Fruit fly (Drosophila melanogaster) whole organism, embryonic: ENCODE measurements around the gene CG15772.

Experiments used
- ATbp ChIP-seq: fragments of 200-800 bp; sonication (Bioruptor generic); optimal IDR thresholded peaks from 2 replicates; lab custom pipeline; 2017; ENCODE audit warnings: missing biosample characterization, mild to moderate bottlenecking, missing genetic modification characterization, missing genetic modification reagents
- Aef1 ChIP-seq: fragments of 200-800 bp; sonication (Bioruptor generic); IDR thresholded peaks from 3 replicates; pipeline ENCODE4 v1.3.6; 2022; ENCODE audit warnings: missing biosample characterization, missing genetic modification characterization
- CG1024 ChIP-seq: fragments of 200-800 bp; sonication (Bioruptor generic); IDR thresholded peaks from 2 replicates; pipeline ENCODE4 v1.3.6; 2022; ENCODE audit warnings: missing biosample characterization, missing genetic modification characterization
- CG11398 ChIP-seq: fragments of 200-800 bp; sonication (Bioruptor generic); optimal IDR thresholded peaks from 2 replicates; lab custom pipeline; 2016; ENCODE audit warnings: missing biosample characterization, missing genetic modification characterization
- CG12104 ChIP-seq: fragments of 200-800 bp; sonication (Bioruptor generic); optimal IDR thresholded peaks from 3 replicates; lab custom pipeline; 2016; ENCODE audit warnings: missing biosample characterization, missing genetic modification characterization
- CG13775 ChIP-seq: fragments of 200-800 bp; sonication (Bioruptor generic); optimal IDR thresholded peaks from 3 replicates; lab custom pipeline; 2017; ENCODE audit warnings: missing biosample characterization, mild to moderate bottlenecking, missing genetic modification characterization
- CG15601 ChIP-seq: fragments of 200-800 bp; sonication (Bioruptor generic); optimal IDR thresholded peaks from 3 replicates; lab custom pipeline; 2019; ENCODE audit warnings: missing biosample characterization, mild to moderate bottlenecking, missing genetic modification characterization, moderate library complexity
- CG17385 ChIP-seq: fragments of 200-800 bp; sonication (Bioruptor generic); optimal IDR thresholded peaks from 3 replicates; lab custom pipeline; 2018; ENCODE audit warnings: missing biosample characterization, mild to moderate bottlenecking, missing genetic modification characterization
- CG2199 ChIP-seq: fragments of 200-800 bp; sonication (Bioruptor generic); IDR thresholded peaks from 3 replicates; pipeline ENCODE4 v1.3.6; 2022; ENCODE audit warnings: missing biosample characterization, missing genetic modification characterization
- CG2875 ChIP-seq: fragments of 200-800 bp; sonication (Bioruptor generic); optimal IDR thresholded peaks from 2 replicates; lab custom pipeline; 2017; ENCODE audit warnings: missing biosample characterization, mild to moderate bottlenecking, missing genetic modification characterization, missing genetic modification reagents
- CG32532 ChIP-seq: fragments of 200-800 bp; sonication (Bioruptor generic); IDR thresholded peaks from 2 replicates; pipeline ENCODE4 v1.3.6; 2022; ENCODE audit warnings: missing biosample characterization, missing genetic modification characterization
- CG3847 ChIP-seq: fragments of 200-800 bp; sonication (Bioruptor generic); IDR thresholded peaks from 2 replicates; pipeline ENCODE4 v1.3.6; 2022; ENCODE audit warnings: missing biosample characterization, missing genetic modification characterization
- CG6254 ChIP-seq: fragments of 200-800 bp; sonication (Bioruptor generic); optimal IDR thresholded peaks from 3 replicates; lab custom pipeline; 2017; ENCODE audit warnings: mild to moderate bottlenecking, missing biosample characterization, missing genetic modification reagents, missing genetic modification characterization
- CG7556 ChIP-seq: fragments of 200-800 bp; sonication (Bioruptor generic); optimal IDR thresholded peaks from 2 replicates; lab custom pipeline; 2017; ENCODE audit warnings: missing biosample characterization, mild to moderate bottlenecking, missing genetic modification characterization
- CG7839 ChIP-seq: fragments of 200-800 bp; sonication (Bioruptor generic); optimal IDR thresholded peaks from 3 replicates; lab custom pipeline; 2018; ENCODE audit warnings: missing biosample characterization, mild to moderate bottlenecking, missing genetic modification characterization, moderate library complexity
- CG8388 ChIP-seq: fragments of 200-800 bp; sonication (Bioruptor generic); optimal IDR thresholded peaks from 2 replicates; lab custom pipeline; 2019; ENCODE audit warnings: missing biosample characterization, mild to moderate bottlenecking, missing genetic modification characterization, moderate library complexity
- CG9215 ChIP-seq: fragments of 200-800 bp; sonication (Bioruptor generic); IDR thresholded peaks from 2 replicates; pipeline ENCODE4 v1.3.6; 2022; ENCODE audit warnings: missing biosample characterization, missing genetic modification characterization
- CG9437 ChIP-seq: fragments of 200-800 bp; sonication (Bioruptor generic); optimal IDR thresholded peaks from 2 replicates; lab custom pipeline; 2018; ENCODE audit warnings: missing biosample characterization, mild to moderate bottlenecking, missing genetic modification characterization
- CG9727 ChIP-seq: fragments of 200-800 bp; sonication (Bioruptor generic); optimal IDR thresholded peaks from 3 replicates; lab custom pipeline; 2017; ENCODE audit warnings: missing biosample characterization, mild to moderate bottlenecking, missing genetic modification characterization
- Doc3 ChIP-seq: fragments of 200-800 bp; sonication (Bioruptor generic); IDR thresholded peaks from 3 replicates; pipeline ENCODE4 v1.3.6; 2022; ENCODE audit warnings: missing biosample characterization, missing genetic modification characterization; ENCODE audit not compliant: partially characterized antibody
- Drgx ChIP-seq: fragments of 200-800 bp; sonication (Bioruptor generic); IDR thresholded peaks from 2 replicates; pipeline ENCODE4 v1.3.6; 2022; ENCODE audit warnings: missing biosample characterization, missing genetic modification characterization
- E2f1 ChIP-seq: fragments of 200-800 bp; sonication (Bioruptor generic); IDR thresholded peaks from 2 replicates; pipeline ENCODE4 v1.3.6; 2022; ENCODE audit warnings: missing biosample characterization, missing genetic modification characterization
- Fer2 ChIP-seq: fragments of 200-800 bp; sonication (Bioruptor generic); optimal IDR thresholded peaks from 2 replicates; lab custom pipeline; 2018; ENCODE audit warnings: missing biosample characterization, mild to moderate bottlenecking, missing genetic modification characterization, moderate library complexity
- GATAe ChIP-seq: fragments of 200-800 bp; sonication (Bioruptor generic); conservative IDR thresholded peaks from 2 replicates; pipeline ENCODE4 v1.3.6; 2022; ENCODE audit warnings: missing biosample characterization, missing genetic modification characterization
- H2.0 ChIP-seq: fragments of 200-800 bp; sonication (Bioruptor generic); IDR thresholded peaks from 2 replicates; pipeline ENCODE4 v1.3.6; 2022; ENCODE audit warnings: missing biosample characterization, missing genetic modification characterization
- HHEX ChIP-seq: fragments of 200-800 bp; sonication (Bioruptor generic); optimal IDR thresholded peaks from 3 replicates; lab custom pipeline; 2017; ENCODE audit warnings: missing biosample characterization, mild to moderate bottlenecking, missing genetic modification characterization, missing genetic modification reagents
- HmgD ChIP-seq: fragments of 200-800 bp; sonication (Bioruptor generic); optimal IDR thresholded peaks from 3 replicates; lab custom pipeline; 2016; ENCODE audit warnings: missing biosample characterization, missing genetic modification characterization
- Jarid2 ChIP-seq: fragments of 200-800 bp; sonication (Bioruptor generic); optimal IDR thresholded peaks from 3 replicates; lab custom pipeline; 2017; ENCODE audit warnings: mild to moderate bottlenecking, missing biosample characterization, missing genetic modification reagents, missing genetic modification characterization
- Max ChIP-seq: fragments of 200-800 bp; sonication (Bioruptor generic); optimal IDR thresholded peaks from 2 replicates; lab custom pipeline; 2016; ENCODE audit warnings: missing biosample characterization, mild to moderate bottlenecking, missing genetic modification characterization
- Med ChIP-seq: fragments of 200-800 bp; sonication (Bioruptor generic); peaks from one replicate; lab custom pipeline; 2016; ENCODE audit warnings: missing biosample characterization, missing genetic modification characterization, mild to moderate bottlenecking, inconsistent platforms, moderate library complexity
- NC2α ChIP-seq: fragments of 200-800 bp; sonication (Bioruptor generic); optimal IDR thresholded peaks from 2 replicates; lab custom pipeline; 2016; ENCODE audit warnings: missing biosample characterization, missing genetic modification characterization
- Sry-δ ChIP-seq: fragments of 200-800 bp; sonication (Bioruptor generic); optimal IDR thresholded peaks from 2 replicates; lab custom pipeline; 2016; ENCODE audit warnings: missing biosample characterization, missing genetic modification characterization
- Vsx1 ChIP-seq: fragments of 200-800 bp; sonication (Bioruptor generic); optimal IDR thresholded peaks from 2 replicates; lab custom pipeline; 2017; ENCODE audit warnings: missing biosample characterization, mild to moderate bottlenecking, missing genetic modification characterization, missing genetic modification reagents
- ac ChIP-seq: fragments of 200-800 bp; sonication (Bioruptor generic); optimal IDR thresholded peaks from 3 replicates; lab custom pipeline; 2017; ENCODE audit warnings: missing biosample characterization, mild to moderate bottlenecking, missing genetic modification characterization
- az2 ChIP-seq: fragments of 200-800 bp; sonication (Bioruptor generic); optimal IDR thresholded peaks from 3 replicates; lab custom pipeline; 2016; ENCODE audit warnings: missing biosample characterization, missing genetic modification characterization
- bcd ChIP-seq: fragments of 200-800 bp; sonication (Bioruptor generic); optimal IDR thresholded peaks from 2 replicates; lab custom pipeline; 2017; ENCODE audit warnings: missing biosample characterization, mild to moderate bottlenecking, missing genetic modification characterization
- chif ChIP-seq, 2 experiments: fragments of 200-800 bp; sonication (Bioruptor generic); optimal IDR thresholded peaks; 3 replicates each; lab custom pipeline; 2016; ENCODE audit warnings: missing biosample characterization in 2 of 2, missing genetic modification characterization in 2 of 2
- disco-r ChIP-seq: fragments of 200-800 bp; sonication (Bioruptor generic); optimal IDR thresholded peaks from 2 replicates; lab custom pipeline; 2016; ENCODE audit warnings: missing biosample characterization, missing genetic modification characterization
- emc ChIP-seq: fragments of 200-800 bp; sonication (Bioruptor generic); optimal IDR thresholded peaks from 2 replicates; lab custom pipeline; 2016; ENCODE audit warnings: missing biosample characterization, missing genetic modification characterization
- gcm ChIP-seq: fragments of 200-800 bp; sonication (Bioruptor generic); optimal IDR thresholded peaks from 2 replicates; lab custom pipeline; 2019; ENCODE audit warnings: missing biosample characterization, mild to moderate bottlenecking, missing genetic modification characterization, moderate library complexity
- inv ChIP-seq: fragments of 200-800 bp; sonication (Bioruptor generic); IDR thresholded peaks from 2 replicates; pipeline ENCODE4 v1.3.6; 2022; ENCODE audit warnings: missing biosample characterization, missing genetic modification characterization; ENCODE audit not compliant: partially characterized antibody
- jigr1 ChIP-seq: fragments of 200-800 bp; sonication (Bioruptor generic); IDR thresholded peaks from 3 replicates; pipeline ENCODE4 v1.3.6; 2022; ENCODE audit warnings: missing biosample characterization, missing genetic modification characterization
- lola ChIP-seq, 3 experiments: fragments of >200 bp in 2 of 3; fragments of 200-800 bp in 1 of 3; sonication (Bioruptor generic) in 1 of 3; optimal IDR thresholded peaks; 2 replicates each; lab custom pipeline; 2017 to 2019; ENCODE audit warnings: missing biosample characterization in 3 of 3, missing genetic modification characterization in 3 of 3, mild to moderate bottlenecking in 1 of 3, moderate library complexity in 1 of 3
- odd ChIP-seq: fragments of 200-800 bp; sonication (Bioruptor generic); optimal IDR thresholded peaks from 2 replicates; lab custom pipeline; 2017; ENCODE audit warnings: missing biosample characterization, mild to moderate bottlenecking, missing genetic modification characterization
- org-1 ChIP-seq: fragments of 200-800 bp; sonication (Bioruptor generic); optimal IDR thresholded peaks from 2 replicates; lab custom pipeline; 2017; ENCODE audit warnings: missing biosample characterization, missing genetic modification characterization
- tin ChIP-seq: fragments of 200-800 bp; sonication (Bioruptor generic); optimal IDR thresholded peaks from 3 replicates; lab custom pipeline; 2016; ENCODE audit warnings: missing biosample characterization, missing genetic modification characterization
- twi ChIP-seq: fragments of 200-800 bp; optimal IDR thresholded peaks from 2 replicates; lab custom pipeline; 2019; ENCODE audit warnings: missing biosample characterization, mild to moderate bottlenecking, missing genetic modification characterization, moderate library complexity
- yki ChIP-seq: fragments of >200 bp; optimal IDR thresholded peaks from 3 replicates; lab custom pipeline; 2018

The CG15772 gene

dm6 chrX:5764001-5764892, 12.2 kb downstream of the CG15772 start, which contains the start of the genes MAPk-Ak2 and CG42699 (continued):
- TF ChIP-seq CG1024 (peak; percentile 53; the same call in 1 of the 2 replicates), yki (lab: Kevin White, UChicago) (no peak), gcm (peak; percentile 75), Fer2 (peak; percentile 67), CG7556 (GFP tag; lab: Kevin White, UChicago) (peak; percentile 80), NC2α (GFP tag; lab: Kevin White, UChicago) (peak; percentile 55), CG2199 (GFP tag; lab: Robert Waterston, UW) (no peak), CG17385 (GFP tag; lab: Kevin White, UChicago) (peak; percentile 81), bcd (GFP tag; lab: Kevin White, UChicago) (peak; percentile 72), jigr1 (no peak), CG9215 (GFP tag; lab: Robert Waterston, UW) (no peak), odd (GFP tag; lab: Kevin White, UChicago) (peak; percentile 78), twi (tag; lab: Kevin White, UChicago) (peak; percentile 15), CG8388 (GFP tag; lab: Kevin White, UChicago) (peak; percentile 27), CG15601 (peak; percentile 87), H2.0 (no peak), Doc3 (peak; percentile 46; the same call in 1 of the 3 replicates), CG3847 (GFP tag; lab: Robert Waterston, UW) (peak; percentile 59; the same call in 1 of the 2 replicates), Med (peak; percentile 97), org-1 (GFP tag; lab: Kevin White, UChicago) (peak; percentile 67), lola (GFP tag; optimal IDR thresholded peaks at IDR 0.05; lab: Kevin White, UChicago) (peak in 1 of 3 experiments; percentile 64), disco-r (GFP tag; lab: Kevin White, UChicago) (peak; percentile 68), ATbp (GFP tag; lab: Kevin White, UChicago) (peak; percentile 88), tin (peak; percentile 40), CG9437 (peak; percentile 92), ac (GFP tag; lab: Kevin White, UChicago) (peak; percentile 71), CG7839 (tag; lab: Kevin White, UChicago) (peak; percentile 45), CG9727 (GFP tag; lab: Kevin White, UChicago) (peak; percentile 83), HHEX (GFP tag; lab: Kevin White, UChicago) (peak; percentile 87), Vsx1 (GFP tag; lab: Kevin White, UChicago) (peak; percentile 78), CG12104 (GFP tag; lab: Kevin White, UChicago) (peak; percentile 75), HmgD (peak; percentile 60), Aef1 (GFP tag; lab: Robert Waterston, UW) (no peak), chif (GFP tag; optimal IDR thresholded peaks at IDR 0.05; lab: Kevin White, UChicago) (peak; percentile 68 to 69), CG13775 (GFP tag; lab: Kevin White, UChicago) (peak; percentile 47), CG6254 (GFP tag; lab: Kevin White, UChicago) (peak; percentile 38), CG32532 (GFP tag; lab: Robert Waterston, UW) (peak; percentile 55), CG11398 (GFP tag; lab: Kevin White, UChicago) (peak; percentile 88), Jarid2 (GFP tag; lab: Kevin White, UChicago) (peak; percentile 82), Sry-δ (peak; percentile 87), emc (GFP tag; lab: Kevin White, UChicago) (no peak), CG2875 (GFP tag; lab: Kevin White, UChicago) (peak; percentile 88), inv (GFP tag; lab: Robert Waterston, UW) (peak; percentile 54), E2f1 (GFP tag; lab: Robert Waterston, UW) (peak; percentile 48; the same call in 1 of the 2 replicates), az2 (GFP tag; lab: Kevin White, UChicago) (no peak), Drgx (GFP tag; lab: Robert Waterston, UW) (no peak), GATAe (GFP tag; lab: Robert Waterston, UW) (0 out of 2 replicates have a peak, but pooled peaks have one; percentile 26), Max (GFP tag; lab: Kevin White, UChicago) (peak; percentile 71)
